Worm (Caenorhabditis elegans): ENCODE measurements around the gene lron-15.

The lron-15 gene

DNA sequence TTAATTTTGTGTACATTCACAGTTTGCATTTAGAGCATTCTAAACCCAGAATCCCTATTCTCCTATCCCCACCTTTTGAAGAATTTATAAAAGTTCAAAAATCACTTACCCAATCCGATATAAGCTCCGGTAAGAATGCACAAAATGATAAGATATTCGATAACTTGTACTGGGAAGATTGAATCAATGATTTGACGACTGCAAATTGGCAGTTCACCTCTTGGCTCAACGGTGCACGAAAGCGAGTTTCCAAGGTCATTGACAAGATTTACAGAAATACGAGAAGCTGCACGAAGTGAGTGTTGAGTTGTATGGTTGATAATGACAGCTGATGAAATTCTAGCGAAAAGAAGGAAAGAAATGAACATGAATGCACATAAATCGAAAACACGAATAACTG lies 15.6 kb upstream of the lron-15 start:
- TF ChIP-seq tab-1 (GFP tag; IDR thresholded peaks at IDR 0.05) (no peak), ztf-29 (GFP tag; IDR thresholded peaks at IDR 0.05) (no peak), flt-1 (GFP tag; IDR thresholded peaks at IDR 0.05) (no peak), med-1 (GFP tag; optimal IDR thresholded peaks at IDR 0.05; ENCODE audit: insufficient read depth) (no peak), ref-1 (GFP tag; conservative IDR thresholded peaks at IDR 0.05) (no peak), klf-2 (GFP tag; conservative IDR thresholded peaks at IDR 0.05) (no peak), cog-1 (tag; optimal IDR thresholded peaks at IDR 0.05) (no peak), ztf-23 (GFP tag; IDR thresholded peaks at IDR 0.05) (no peak), T22C8.4 (GFP tag; IDR thresholded peaks at IDR 0.05) (no peak)

DNA sequence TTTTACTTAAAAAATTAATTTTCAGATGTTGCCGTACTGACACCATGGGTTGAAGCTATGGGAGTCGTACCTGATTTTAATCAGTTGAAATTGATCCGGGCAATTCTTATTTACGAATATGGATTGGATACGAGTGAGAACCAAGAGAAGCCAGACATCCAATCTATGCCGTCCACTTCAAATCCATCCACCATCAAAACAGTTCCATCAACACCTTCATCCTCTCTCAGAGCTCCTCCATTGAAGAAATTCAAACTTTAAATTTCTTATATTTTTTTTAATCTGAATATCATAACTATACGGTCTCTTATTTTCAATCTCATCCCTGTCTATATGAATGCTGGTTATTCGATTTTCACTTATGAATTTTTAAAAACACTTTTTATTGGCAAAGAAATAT lies 14.2 kb upstream of the lron-15 start:
- TF ChIP-seq ref-1 (GFP tag; conservative IDR thresholded peaks at IDR 0.05) (no peak), ztf-23 (GFP tag; IDR thresholded peaks at IDR 0.05) (no peak), T22C8.4 (GFP tag; IDR thresholded peaks at IDR 0.05) (no peak), klf-2 (GFP tag; conservative IDR thresholded peaks at IDR 0.05) (no peak), ztf-29 (GFP tag; IDR thresholded peaks at IDR 0.05) (no peak), tab-1 (GFP tag; IDR thresholded peaks at IDR 0.05) (no peak), flt-1 (GFP tag; IDR thresholded peaks at IDR 0.05) (no peak), med-1 (GFP tag; optimal IDR thresholded peaks at IDR 0.05; ENCODE audit: insufficient read depth) (no peak), cog-1 (tag; optimal IDR thresholded peaks at IDR 0.05) (no peak)

DNA sequence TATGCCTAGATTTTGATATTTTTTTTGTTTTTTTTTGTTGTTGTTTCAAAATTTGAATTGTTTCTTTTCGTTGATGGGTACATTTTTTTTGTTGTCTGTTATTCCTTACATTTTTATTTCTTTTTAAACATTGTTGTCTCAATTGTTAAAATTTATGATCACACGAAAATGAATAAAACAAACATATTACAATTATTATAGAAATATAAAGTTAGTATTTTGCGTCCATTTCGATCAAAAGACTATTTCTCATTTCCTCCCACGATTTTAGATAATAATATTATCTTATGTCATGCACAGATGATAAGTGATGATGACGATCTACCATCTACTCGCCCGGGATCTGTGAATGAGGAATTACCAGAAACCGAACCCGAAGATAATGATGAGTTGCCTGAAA lies 10.0 kb upstream of the lron-15 start, which contains the start of gene wrn-1:
TSS of gene wrn-1 (plus strand) at position 301 of the 400 bp plus-strand sequence.
- TF ChIP-seq tab-1 (GFP tag; IDR thresholded peaks at IDR 0.05), result no peak
- no peak for TF ChIP-seq ref-1 (GFP tag; conservative IDR thresholded peaks at IDR 0.05)
- TF ChIP-seq ztf-29 (GFP tag; IDR thresholded peaks at IDR 0.05), result no peak
- TF ChIP-seq cog-1 (tag; optimal IDR thresholded peaks at IDR 0.05), result no peak
- TF ChIP-seq T22C8.4 (GFP tag; IDR thresholded peaks at IDR 0.05), result no peak
- no peak for TF ChIP-seq flt-1 (GFP tag; IDR thresholded peaks at IDR 0.05)
- no peak for TF ChIP-seq med-1 (GFP tag; optimal IDR thresholded peaks at IDR 0.05; ENCODE audit: insufficient read depth)
- TF ChIP-seq klf-2 (GFP tag; conservative IDR thresholded peaks at IDR 0.05), result no peak
- TF ChIP-seq ztf-23 (GFP tag; IDR thresholded peaks at IDR 0.05), result no peak

DNA sequence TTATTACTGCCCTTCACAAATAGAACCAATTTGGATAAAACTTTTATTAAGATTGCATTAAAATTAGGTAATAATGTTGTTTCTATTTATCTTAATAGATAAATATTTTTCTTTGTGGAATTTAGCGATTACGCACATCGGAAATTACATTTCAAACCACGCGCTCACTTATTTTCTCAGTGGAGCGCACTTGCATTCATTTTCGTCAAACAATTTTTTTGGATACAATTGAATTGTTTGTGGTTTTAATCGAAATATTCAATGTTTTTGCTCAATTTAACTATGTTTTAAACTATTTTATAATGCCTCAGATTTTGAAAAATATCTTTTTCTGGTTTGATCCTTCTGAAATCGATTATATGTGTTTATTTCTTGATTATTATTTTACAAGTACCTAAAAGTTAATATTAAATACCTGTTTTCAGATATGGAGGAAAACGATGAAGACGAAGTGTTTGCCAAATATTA lies 8.7 kb downstream of the lron-15 start, which contains the start of gene utp-20:
TSS of gene utp-20 (plus strand) at position 418 of the 468 bp plus-strand sequence.
- TF ChIP-seq ref-1 (GFP tag; conservative IDR thresholded peaks at IDR 0.05), result no peak
- TF ChIP-seq ztf-29 (GFP tag; IDR thresholded peaks at IDR 0.05), result no peak
- TF ChIP-seq klf-2 (GFP tag; conservative IDR thresholded peaks at IDR 0.05), result no peak
- no peak for TF ChIP-seq tab-1 (GFP tag; IDR thresholded peaks at IDR 0.05)
- TF ChIP-seq flt-1 (GFP tag; IDR thresholded peaks at IDR 0.05), result no peak
- peak; percentile 14 for TF ChIP-seq cog-1 (tag; optimal IDR thresholded peaks at IDR 0.05)
- TF ChIP-seq med-1 (GFP tag; optimal IDR thresholded peaks at IDR 0.05; ENCODE audit: insufficient read depth), result no peak

DNA sequence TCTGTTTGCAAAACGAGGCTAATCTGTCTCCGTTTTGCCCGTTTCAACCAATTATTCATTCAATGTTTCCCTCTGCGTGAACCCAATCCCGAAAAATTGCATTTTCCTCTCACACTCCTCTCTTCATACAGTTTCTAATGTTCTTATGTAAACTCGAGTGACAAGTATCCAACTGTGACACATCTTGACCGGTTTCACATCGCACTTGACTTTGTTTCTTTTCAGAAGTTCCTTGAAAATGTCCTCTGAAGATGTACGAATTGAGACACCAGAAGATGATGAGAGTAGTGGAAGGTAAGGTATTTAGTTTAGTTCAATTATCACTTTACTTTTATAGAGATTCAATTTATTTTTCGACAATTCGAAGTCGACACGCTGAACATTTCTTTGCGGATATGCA lies 12.8 kb downstream of the lron-15 start, which contains the start of gene abcx-1:
TSS of gene abcx-1 (plus strand) at position 224 of the 400 bp plus-strand sequence.
- no peak for TF ChIP-seq flt-1 (GFP tag; IDR thresholded peaks at IDR 0.05)
- no peak for TF ChIP-seq ref-1 (GFP tag; conservative IDR thresholded peaks at IDR 0.05)
- TF ChIP-seq ztf-29 (GFP tag; IDR thresholded peaks at IDR 0.05), result no peak
- no peak for TF ChIP-seq ztf-23 (GFP tag; IDR thresholded peaks at IDR 0.05)
- TF ChIP-seq T22C8.4 (GFP tag; IDR thresholded peaks at IDR 0.05), result no peak
- no peak for TF ChIP-seq med-1 (GFP tag; optimal IDR thresholded peaks at IDR 0.05; ENCODE audit: insufficient read depth)
- no peak for TF ChIP-seq tab-1 (GFP tag; IDR thresholded peaks at IDR 0.05)
- TF ChIP-seq cog-1 (tag; optimal IDR thresholded peaks at IDR 0.05), result no peak
- TF ChIP-seq klf-2 (GFP tag; conservative IDR thresholded peaks at IDR 0.05), result no peak

DNA sequence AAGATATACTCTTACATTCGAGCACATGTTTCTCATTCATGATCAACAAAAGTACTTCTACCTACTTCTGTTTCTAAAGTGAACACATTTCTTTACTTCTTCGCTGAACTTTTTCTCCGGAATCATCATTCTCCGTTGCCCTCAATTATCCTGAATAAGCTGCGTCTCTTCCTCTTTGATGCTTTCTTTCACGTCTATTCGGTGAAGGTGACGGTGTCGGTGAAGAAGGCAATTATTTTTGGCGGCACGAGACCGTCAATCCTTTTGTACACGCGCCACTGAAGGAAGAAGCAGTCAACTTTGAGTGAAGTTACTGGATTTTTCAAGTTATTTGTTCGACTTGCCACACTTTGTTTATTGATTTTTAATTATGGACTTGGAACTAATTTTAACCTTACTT lies 13.2 kb downstream of the lron-15 start, which contains the start of gene abch-1:
TSS of gene abch-1 (minus strand) at position 101 of the 400 bp plus-strand sequence.
- TF ChIP-seq ref-1 (GFP tag; conservative IDR thresholded peaks at IDR 0.05), result no peak
- no peak for TF ChIP-seq med-1 (GFP tag; optimal IDR thresholded peaks at IDR 0.05; ENCODE audit: insufficient read depth)
- TF ChIP-seq tab-1 (GFP tag; IDR thresholded peaks at IDR 0.05), result no peak
- TF ChIP-seq ztf-23 (GFP tag; IDR thresholded peaks at IDR 0.05), result no peak
- TF ChIP-seq flt-1 (GFP tag; IDR thresholded peaks at IDR 0.05), result no peak
- no peak for TF ChIP-seq cog-1 (tag; optimal IDR thresholded peaks at IDR 0.05)
- TF ChIP-seq ztf-29 (GFP tag; IDR thresholded peaks at IDR 0.05), result no peak

DNA sequence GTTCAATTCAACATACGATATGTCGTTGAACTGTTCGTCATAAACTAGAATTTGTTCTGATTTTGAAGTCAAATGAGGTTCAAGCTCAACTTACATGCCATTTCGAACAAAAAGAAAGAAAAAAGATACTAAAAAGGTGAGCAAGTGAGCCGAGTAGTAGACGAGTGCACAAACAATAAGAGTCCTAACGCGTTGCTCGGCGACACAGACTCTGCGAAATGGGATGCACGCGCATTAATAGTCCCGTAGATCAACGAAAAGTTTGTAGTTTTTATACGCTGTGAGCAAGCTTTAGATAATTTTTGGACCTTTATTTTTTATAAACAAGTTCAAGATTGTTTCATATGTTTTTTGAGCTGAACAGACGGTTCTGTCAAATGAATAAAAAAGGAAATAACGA lies 16.1 kb downstream of the lron-15 start, which contains the start of gene C56E6.4:
TSS of gene C56E6.4 (minus strand) at position 101 of the 400 bp plus-strand sequence.
- TF ChIP-seq ref-1 (GFP tag; conservative IDR thresholded peaks at IDR 0.05), result no peak
- no peak for TF ChIP-seq tab-1 (GFP tag; IDR thresholded peaks at IDR 0.05)
- TF ChIP-seq T22C8.4 (GFP tag; IDR thresholded peaks at IDR 0.05), result no peak
- no peak for TF ChIP-seq ztf-29 (GFP tag; IDR thresholded peaks at IDR 0.05)
- no peak for TF ChIP-seq klf-2 (GFP tag; conservative IDR thresholded peaks at IDR 0.05)
- no peak for TF ChIP-seq flt-1 (GFP tag; IDR thresholded peaks at IDR 0.05)
- TF ChIP-seq ztf-23 (GFP tag; IDR thresholded peaks at IDR 0.05), result no peak
- TF ChIP-seq med-1 (GFP tag; optimal IDR thresholded peaks at IDR 0.05; ENCODE audit: insufficient read depth), result no peak

DNA sequence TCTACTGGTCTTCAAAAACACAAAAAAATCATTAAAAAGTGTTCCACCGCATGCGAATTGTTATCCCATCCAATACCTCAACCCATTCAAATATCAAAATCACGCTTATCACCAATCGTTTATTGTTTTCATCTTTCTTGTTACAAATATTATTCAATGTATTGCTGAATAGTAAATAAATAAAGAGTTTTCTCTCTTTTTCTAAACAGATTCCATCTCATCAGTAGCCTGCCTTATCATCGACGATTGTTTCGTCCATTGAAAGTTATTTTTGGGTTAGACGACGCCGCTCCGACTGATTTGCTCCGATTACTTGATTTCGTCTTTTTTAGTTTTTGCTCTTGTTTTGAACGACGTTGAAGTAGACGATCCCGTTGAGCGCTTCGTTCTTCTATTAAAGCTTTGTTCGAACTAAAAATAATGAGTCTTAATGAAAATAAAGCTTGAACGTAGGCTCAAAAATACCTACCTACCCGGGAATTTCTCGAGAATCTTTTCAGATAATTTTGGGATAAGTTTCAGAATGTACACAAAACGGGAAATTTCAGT lies 18.5 kb downstream of the lron-15 start:
- no peak for TF ChIP-seq flt-1 (GFP tag; IDR thresholded peaks at IDR 0.05)
- no peak for TF ChIP-seq klf-2 (GFP tag; conservative IDR thresholded peaks at IDR 0.05)
- no peak for TF ChIP-seq med-1 (GFP tag; optimal IDR thresholded peaks at IDR 0.05; ENCODE audit: insufficient read depth)
- no peak for TF ChIP-seq ztf-23 (GFP tag; IDR thresholded peaks at IDR 0.05)
- TF ChIP-seq ztf-29 (GFP tag; IDR thresholded peaks at IDR 0.05), result no peak
- no peak for TF ChIP-seq ref-1 (GFP tag; conservative IDR thresholded peaks at IDR 0.05)
- no peak for TF ChIP-seq cog-1 (tag; optimal IDR thresholded peaks at IDR 0.05)

DNA sequence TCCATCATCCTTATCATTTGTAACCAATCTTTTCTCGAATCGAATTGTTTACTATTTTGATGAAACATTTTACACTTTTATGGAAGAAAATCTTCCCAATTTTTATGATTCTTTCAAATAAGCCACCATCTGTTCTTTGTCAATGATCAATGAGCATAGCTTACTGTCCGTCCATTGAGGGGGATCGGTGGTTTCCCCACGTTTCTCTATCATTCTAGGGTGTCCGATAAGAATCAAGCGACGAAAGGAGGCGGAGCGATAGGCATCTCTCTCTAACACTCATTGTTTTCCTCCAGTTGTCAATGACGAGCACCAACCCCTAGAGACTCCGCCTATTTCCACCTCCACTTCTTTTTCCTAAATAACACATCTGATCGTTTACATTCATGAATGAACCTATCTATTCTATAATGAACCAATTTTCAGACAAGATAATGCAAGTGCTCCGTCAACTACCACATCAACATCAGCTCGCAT lies 20.2 kb downstream of the lron-15 start, which contains the start of gene C56E6.2:
TSS of gene C56E6.2 (plus strand) at position 427 of the 477 bp plus-strand sequence.
- TF ChIP-seq T22C8.4 (GFP tag; IDR thresholded peaks at IDR 0.05), result no peak
- no peak for TF ChIP-seq med-1 (GFP tag; optimal IDR thresholded peaks at IDR 0.05; ENCODE audit: insufficient read depth)
- TF ChIP-seq tab-1 (GFP tag; IDR thresholded peaks at IDR 0.05), result no peak
- TF ChIP-seq ref-1 (GFP tag; conservative IDR thresholded peaks at IDR 0.05), result no peak
- TF ChIP-seq ztf-23 (GFP tag; IDR thresholded peaks at IDR 0.05), result no peak
- no peak for TF ChIP-seq ztf-29 (GFP tag; IDR thresholded peaks at IDR 0.05)
- no peak for TF ChIP-seq flt-1 (GFP tag; IDR thresholded peaks at IDR 0.05)
- no peak for TF ChIP-seq cog-1 (tag; optimal IDR thresholded peaks at IDR 0.05)
- TF ChIP-seq klf-2 (GFP tag; conservative IDR thresholded peaks at IDR 0.05), result no peak

All from whole organism, midembryonic.